Fruit fly (Drosophila melanogaster): ENCODE results near the gene Eaf6.

Eaf6 gene

dm6 chr3L:5569724-5570123 is 38.4 kb downstream of the Eaf6 start:
- TF ChIP-seq CG8159 (tag; optimal IDR thresholded peaks at IDR 0.05) (no peak), Ets98B (GFP tag; IDR thresholded peaks at IDR 0.05) (peak; percentile 10; the same call in 1 of the 2 replicates)

- TF ChIP-seq gl (tag; optimal IDR thresholded peaks at IDR 0.05) (no peak), CG17806 (tag; optimal IDR thresholded peaks at IDR 0.05) (no peak), CG34367 (tag; optimal IDR thresholded peaks at IDR 0.05) (no peak), CG12605 (GFP tag; IDR thresholded peaks at IDR 0.05) (no peak), fd96Ca (GFP tag; IDR thresholded peaks at IDR 0.05) (no peak), CG15710 (tag; optimal IDR thresholded peaks at IDR 0.05) (no peak), Ets98B (GFP tag; IDR thresholded peaks at IDR 0.05) (no peak), CG4496 (GFP tag; IDR thresholded peaks at IDR 0.05) (no peak), EcR (GFP tag; optimal IDR thresholded peaks at IDR 0.05) (no peak)
Observed at dm6 chr3L:5568361-5568760, 39.7 kb downstream of the Eaf6 start.

dm6 chr3L:5565051-5565688 is 42.9 kb downstream of the Eaf6 start, which contains the start of gene bc10:
Gene bc10 (plus strand): TSS chr3L:5565231.
- no peak for TF ChIP-seq CG15710 (tag; optimal IDR thresholded peaks at IDR 0.05)
- TF ChIP-seq CG32121 (GFP tag; IDR thresholded peaks at IDR 0.05) = no peak
- no peak for TF ChIP-seq CG4496 (GFP tag; IDR thresholded peaks at IDR 0.05)

- TF ChIP-seq gl (tag; optimal IDR thresholded peaks at IDR 0.05) (peak; percentile 1), Snoo (tag; optimal IDR thresholded peaks at IDR 0.05) (no peak), CG17806 (tag; optimal IDR thresholded peaks at IDR 0.05) (no peak)
Observed at dm6 chr3L:5563309-5564182, 44.6 kb downstream of the Eaf6 start, which contains the start of the genes ScsbetaG and Sras. Gene ScsbetaG (minus strand): TSS chr3L:5563691. Gene Sras (plus strand): TSS chr3L:5563774.

- no peak for TF ChIP-seq CG8159 (tag; optimal IDR thresholded peaks at IDR 0.05)
- TF ChIP-seq CG13204 (GFP tag; optimal IDR thresholded peaks at IDR 0.05) = no peak
- TF ChIP-seq EcR (GFP tag; optimal IDR thresholded peaks at IDR 0.05) = no peak
- TF ChIP-seq CG4496 (GFP tag; IDR thresholded peaks at IDR 0.05) = no peak
- no peak for TF ChIP-seq CG8301 (tag; optimal IDR thresholded peaks at IDR 0.05)
- TF ChIP-seq CG15710 (tag; optimal IDR thresholded peaks at IDR 0.05) = no peak
Observed at dm6 chr3L:5562584-5562983, 45.5 kb downstream of the Eaf6 start.

- TF ChIP-seq CG12605 (GFP tag; IDR thresholded peaks at IDR 0.05) (no peak), CG34367 (tag; optimal IDR thresholded peaks at IDR 0.05) (no peak), rn (GFP tag; IDR thresholded peaks at IDR 0.05) (no peak), CG4496 (GFP tag; IDR thresholded peaks at IDR 0.05) (no peak), Pif1B (GFP tag; optimal IDR thresholded peaks at IDR 0.05) (no peak)
Observed at dm6 chr3L:5561341-5561740, 46.8 kb downstream of the Eaf6 start, which contains the start of gene sinu. Gene sinu (minus strand): TSS chr3L:5561598.
